Worm (Caenorhabditis elegans) whole organism, L4/young adult: ENCODE data around the gene ZK856.19.

Experiments used
- dao-5 ChIP-seq: sonication (generic microtip); optimal IDR thresholded peaks from 2 replicates; lab custom pipeline; 2016; ENCODE audit warnings: missing genotype, missing genetic modification characterization, moderate library complexity, missing compliant biosample characterization
- him-1 ChIP-seq: sonication (generic microtip); optimal IDR thresholded peaks from 2 replicates; lab custom pipeline; 2016; ENCODE audit warnings: missing genotype, missing genetic modification reagents, missing genetic modification characterization, missing compliant biosample characterization

DNA sequence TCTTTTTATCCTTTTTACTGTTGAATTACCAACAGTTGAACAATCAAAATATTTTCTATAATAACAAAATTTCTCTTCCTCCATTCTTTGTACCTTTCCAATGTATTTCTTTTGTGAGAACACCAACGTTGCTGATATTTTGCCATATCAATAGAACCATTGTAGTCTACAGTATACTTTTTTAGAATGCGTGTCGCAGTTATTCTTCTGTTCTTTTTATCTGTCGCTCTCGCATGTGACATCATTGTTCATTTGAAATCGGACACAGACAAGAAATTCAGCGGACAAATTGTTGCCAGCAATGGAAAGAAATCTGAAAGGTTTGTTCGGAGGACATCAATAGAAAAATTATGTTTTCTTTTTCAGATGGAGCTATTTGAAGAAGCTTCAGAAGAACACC is 2.8 kb downstream of the ZK856.19 start, which contains the start of gene ZK856.7:
- no peak for TF ChIP-seq dao-5 (tag; lab: Kevin White, UChicago)
- no peak for TF ChIP-seq him-1 (tag; lab: Kevin White, UChicago)
